Fruit fly (Drosophila melanogaster) whole organism, embryonic: ENCODE measurements around the gene CG5188.
A peak's percentile ranks its signal among the peaks of the same experiment; 100 is the strongest.

ENCODE experiments used
- C15 ChIP-seq: fragments of 200-800 bp; sonication (Bioruptor generic); IDR thresholded peaks from 3 replicates; pipeline ENCODE4 v1.3.6; 2022; ENCODE audit warnings: missing biosample characterization, missing genetic modification characterization
- CG12744 ChIP-seq: fragments of 200-800 bp; sonication (Bioruptor generic); optimal IDR thresholded peaks from 2 replicates; lab custom pipeline; 2016; ENCODE audit warnings: missing biosample characterization, missing genetic modification characterization
- CG12942 ChIP-seq: fragments of 200-800 bp; sonication (Bioruptor generic); optimal IDR thresholded peaks from 3 replicates; lab custom pipeline; 2016; ENCODE audit warnings: missing biosample characterization, missing genetic modification characterization
- CG15479 ChIP-seq: fragments of 200-800 bp; sonication (Bioruptor generic); optimal IDR thresholded peaks from 3 replicates; lab custom pipeline; 2019; ENCODE audit warnings: missing biosample characterization, mild to moderate bottlenecking, missing genetic modification characterization, moderate library complexity
- CG16779 ChIP-seq: fragments of 200-800 bp; sonication (Bioruptor generic); IDR thresholded peaks from 2 replicates; pipeline ENCODE4 v1.3.6; 2022; ENCODE audit warnings: missing biosample characterization, missing genetic modification characterization
- CG2116 ChIP-seq: fragments of 200-800 bp; sonication (Bioruptor generic); optimal IDR thresholded peaks from 3 replicates; lab custom pipeline; 2018; ENCODE audit warnings: missing biosample characterization, mild to moderate bottlenecking, missing genetic modification characterization
- CG2129 ChIP-seq: fragments of 200-800 bp; sonication (Bioruptor generic); IDR thresholded peaks from 2 replicates; pipeline ENCODE4 v1.3.6; 2022; ENCODE audit warnings: missing biosample characterization, missing genetic modification characterization; ENCODE audit not compliant: partially characterized antibody
- CG4328 ChIP-seq: fragments of 200-800 bp; sonication (Bioruptor generic); optimal IDR thresholded peaks from 3 replicates; lab custom pipeline; 2017; ENCODE audit warnings: missing biosample characterization, missing genetic modification reagents, missing genetic modification characterization
- CG6272 ChIP-seq: fragments of 200-800 bp; sonication (Bioruptor generic); IDR thresholded peaks from 2 replicates; pipeline ENCODE4 v1.3.6; 2022; ENCODE audit warnings: missing biosample characterization, missing genetic modification characterization
- CG6854 ChIP-seq: fragments of 200-800 bp; sonication (Bioruptor generic); optimal IDR thresholded peaks from 3 replicates; lab custom pipeline; 2017; ENCODE audit warnings: missing biosample characterization, mild to moderate bottlenecking, missing genetic modification characterization
- CTCF ChIP-seq: fragments of 200-800 bp; sonication (Bioruptor generic); optimal IDR thresholded peaks from 2 replicates; lab custom pipeline; 2017; ENCODE audit warnings: missing biosample characterization, mild to moderate bottlenecking, missing genetic modification characterization, moderate library complexity
- Elba2 ChIP-seq: fragments of 200-800 bp; sonication (Bioruptor generic); optimal IDR thresholded peaks from 3 replicates; lab custom pipeline; 2016; ENCODE audit warnings: missing biosample characterization, missing genetic modification characterization
- Fer1 ChIP-seq: fragments of 200-800 bp; sonication (Bioruptor generic); optimal IDR thresholded peaks from 2 replicates; lab custom pipeline; 2017; ENCODE audit warnings: missing biosample characterization, mild to moderate bottlenecking, missing genetic modification characterization
- Jarid2 ChIP-seq: fragments of 200-800 bp; sonication (Bioruptor generic); optimal IDR thresholded peaks from 3 replicates; lab custom pipeline; 2017; ENCODE audit warnings: mild to moderate bottlenecking, missing biosample characterization, missing genetic modification reagents, missing genetic modification characterization
- Neu2 ChIP-seq: fragments of 200-800 bp; sonication (Bioruptor generic); optimal IDR thresholded peaks from 3 replicates; lab custom pipeline; 2016; ENCODE audit warnings: missing biosample characterization, missing genetic modification characterization, borderline replicate concordance
- Ptx1 ChIP-seq: fragments of 200-800 bp; sonication (Bioruptor generic); IDR thresholded peaks from 2 replicates; pipeline ENCODE4 v1.3.6; 2022; ENCODE audit warnings: missing biosample characterization, missing genetic modification characterization
- Rfx ChIP-seq: fragments of 200-800 bp; sonication (Bioruptor generic); IDR thresholded peaks from 2 replicates; pipeline ENCODE4 v1.3.6; 2022; ENCODE audit warnings: missing biosample characterization, missing genetic modification characterization
- Sin3A ChIP-seq: fragments of >200 bp; optimal IDR thresholded peaks from 2 replicates; lab custom pipeline; 2018
- Sox100B ChIP-seq: fragments of 200-800 bp; sonication (Bioruptor generic); optimal IDR thresholded peaks from 3 replicates; lab custom pipeline; 2018; ENCODE audit warnings: missing biosample characterization, mild to moderate bottlenecking, missing genetic modification characterization
- Vsx1 ChIP-seq: fragments of 200-800 bp; sonication (Bioruptor generic); optimal IDR thresholded peaks from 2 replicates; lab custom pipeline; 2017; ENCODE audit warnings: missing biosample characterization, mild to moderate bottlenecking, missing genetic modification characterization, missing genetic modification reagents
- abd-A ChIP-seq: fragments of 200-800 bp; sonication (Bioruptor generic); optimal IDR thresholded peaks from 3 replicates; lab custom pipeline; 2019; ENCODE audit warnings: missing biosample characterization, mild to moderate bottlenecking, missing genetic modification characterization, moderate library complexity
- bigmax ChIP-seq: fragments of 200-800 bp; sonication (Bioruptor generic); optimal IDR thresholded peaks from 2 replicates; lab custom pipeline; 2018; ENCODE audit warnings: missing biosample characterization, mild to moderate bottlenecking, missing genetic modification characterization
- bowl ChIP-seq: fragments of 200-800 bp; sonication (Bioruptor generic); IDR thresholded peaks from 2 replicates; pipeline ENCODE4 v1.3.6; 2022; ENCODE audit warnings: missing biosample characterization, missing genetic modification characterization
- br ChIP-seq: fragments of >200 bp; optimal IDR thresholded peaks from 2 replicates; lab custom pipeline; 2017
- crp ChIP-seq, 2 experiments: fragments of 200-800 bp; sonication (Bioruptor generic); optimal IDR thresholded peaks; 2 replicates in 1 of 2; 3 replicates in 1 of 2; lab custom pipeline; 2017; ENCODE audit warnings: missing biosample characterization in 2 of 2, missing genetic modification characterization in 2 of 2, mild to moderate bottlenecking in 1 of 2, moderate library complexity in 1 of 2
- danr ChIP-seq: fragments of 200-800 bp; sonication (Bioruptor generic); IDR thresholded peaks from 2 replicates; pipeline ENCODE4 v1.3.6; 2022; ENCODE audit warnings: missing biosample characterization, missing genetic modification characterization
- dm ChIP-seq: fragments of 200-800 bp; sonication (Bioruptor generic); optimal IDR thresholded peaks from 3 replicates; lab custom pipeline; 2016; ENCODE audit warnings: missing biosample characterization, missing genetic modification characterization
- dmrt99B ChIP-seq: fragments of 200-800 bp; sonication (Bioruptor generic); optimal IDR thresholded peaks from 2 replicates; lab custom pipeline; 2018; ENCODE audit warnings: missing biosample characterization, mild to moderate bottlenecking, missing genetic modification characterization, moderate library complexity
- ems ChIP-seq: fragments of 200-800 bp; sonication (Bioruptor generic); optimal IDR thresholded peaks from 3 replicates; lab custom pipeline; 2016; ENCODE audit warnings: missing biosample characterization, missing genetic modification characterization
- fu2 ChIP-seq: fragments of 200-800 bp; sonication (Bioruptor generic); optimal IDR thresholded peaks from 2 replicates; lab custom pipeline; 2016; ENCODE audit warnings: missing biosample characterization, missing genetic modification characterization
- gce ChIP-seq: fragments of 200-800 bp; sonication (Bioruptor generic); IDR thresholded peaks from 3 replicates; pipeline ENCODE4 v1.3.6; 2022; ENCODE audit warnings: missing biosample characterization, missing genetic modification characterization
- gcm ChIP-seq: fragments of 200-800 bp; sonication (Bioruptor generic); optimal IDR thresholded peaks from 2 replicates; lab custom pipeline; 2019; ENCODE audit warnings: missing biosample characterization, mild to moderate bottlenecking, missing genetic modification characterization, moderate library complexity
- gem ChIP-seq: fragments of 200-800 bp; sonication (Bioruptor generic); optimal IDR thresholded peaks from 2 replicates; lab custom pipeline; 2019; ENCODE audit warnings: missing biosample characterization, mild to moderate bottlenecking, missing genetic modification characterization, moderate library complexity
- gt ChIP-seq: fragments of 200-800 bp; sonication (Bioruptor generic); IDR thresholded peaks from 2 replicates; pipeline ENCODE4 v1.3.6; 2022; ENCODE audit warnings: missing biosample characterization, missing genetic modification characterization
- hb ChIP-seq: fragments of 200-800 bp; sonication (Bioruptor generic); IDR thresholded peaks from 3 replicates; pipeline ENCODE4 v1.3.6; 2022; ENCODE audit warnings: missing biosample characterization, missing genetic modification characterization; ENCODE audit not compliant: partially characterized antibody
- ind ChIP-seq: fragments of 200-800 bp; sonication (Bioruptor generic); optimal IDR thresholded peaks from 3 replicates; lab custom pipeline; 2016; ENCODE audit warnings: missing biosample characterization, missing genetic modification characterization
- kay ChIP-seq: fragments of 200-800 bp; sonication (Bioruptor generic); optimal IDR thresholded peaks from 2 replicates; lab custom pipeline; 2016; ENCODE audit warnings: missing biosample characterization, missing genetic modification characterization
- nerfin-1 ChIP-seq: fragments of 200-800 bp; sonication (Bioruptor generic); optimal IDR thresholded peaks from 3 replicates; lab custom pipeline; 2019; ENCODE audit warnings: missing biosample characterization, mild to moderate bottlenecking, missing genetic modification characterization, moderate library complexity
- org-1 ChIP-seq: fragments of 200-800 bp; sonication (Bioruptor generic); optimal IDR thresholded peaks from 2 replicates; lab custom pipeline; 2017; ENCODE audit warnings: missing biosample characterization, missing genetic modification characterization
- p53 ChIP-seq: fragments of 200-800 bp; sonication (Bioruptor generic); optimal IDR thresholded peaks from 2 replicates; lab custom pipeline; 2016; ENCODE audit warnings: missing biosample characterization, missing genetic modification characterization
- pum ChIP-seq: fragments of 200-800 bp; sonication (Bioruptor generic); optimal IDR thresholded peaks from 2 replicates; lab custom pipeline; 2016; ENCODE audit warnings: missing biosample characterization, missing genetic modification characterization
- ranshi ChIP-seq: fragments of 200-800 bp; sonication (Bioruptor generic); IDR thresholded peaks from 2 replicates; pipeline ENCODE4 v1.3.6; 2022; ENCODE audit warnings: missing biosample characterization, missing genetic modification characterization
- sens ChIP-seq: fragments of 200-800 bp; sonication (Bioruptor generic); peaks from one replicate; lab custom pipeline; 2016; ENCODE audit warnings: missing biosample characterization, missing genetic modification characterization
- sim ChIP-seq: fragments of 200-800 bp; sonication (Bioruptor generic); IDR thresholded peaks from 2 replicates; pipeline ENCODE4 v1.3.6; 2022; ENCODE audit warnings: missing biosample characterization, missing genetic modification characterization
- sima ChIP-seq: fragments of 200-800 bp; sonication (Bioruptor generic); optimal IDR thresholded peaks from 2 replicates; lab custom pipeline; 2016; ENCODE audit warnings: missing biosample characterization, missing genetic modification characterization
- sqz ChIP-seq: fragments of 200-800 bp; sonication (Bioruptor generic); optimal IDR thresholded peaks from 3 replicates; lab custom pipeline; 2018; ENCODE audit warnings: missing biosample characterization, mild to moderate bottlenecking, missing genetic modification characterization
- stc ChIP-seq: fragments of 200-800 bp; sonication (Bioruptor generic); IDR thresholded peaks from 2 replicates; pipeline ENCODE4 v1.3.6; 2022; ENCODE audit warnings: missing biosample characterization, missing genetic modification characterization
- tin ChIP-seq: fragments of 200-800 bp; sonication (Bioruptor generic); optimal IDR thresholded peaks from 3 replicates; lab custom pipeline; 2016; ENCODE audit warnings: missing biosample characterization, missing genetic modification characterization
- tup ChIP-seq: fragments of 200-800 bp; sonication (Bioruptor generic); optimal IDR thresholded peaks from 2 replicates; lab custom pipeline; 2016; ENCODE audit warnings: missing biosample characterization, mild to moderate bottlenecking, missing genetic modification characterization, moderate library complexity
- unpg ChIP-seq: fragments of 200-800 bp; sonication (Bioruptor generic); optimal IDR thresholded peaks from 3 replicates; lab custom pipeline; 2018; ENCODE audit warnings: missing biosample characterization, mild to moderate bottlenecking, missing genetic modification characterization, moderate library complexity
- zfh2 ChIP-seq: fragments of 200-800 bp; sonication (Bioruptor generic); optimal IDR thresholded peaks from 2 replicates; lab custom pipeline; 2016; ENCODE audit warnings: missing biosample characterization, missing genetic modification characterization

Gene CG5188

DNA sequence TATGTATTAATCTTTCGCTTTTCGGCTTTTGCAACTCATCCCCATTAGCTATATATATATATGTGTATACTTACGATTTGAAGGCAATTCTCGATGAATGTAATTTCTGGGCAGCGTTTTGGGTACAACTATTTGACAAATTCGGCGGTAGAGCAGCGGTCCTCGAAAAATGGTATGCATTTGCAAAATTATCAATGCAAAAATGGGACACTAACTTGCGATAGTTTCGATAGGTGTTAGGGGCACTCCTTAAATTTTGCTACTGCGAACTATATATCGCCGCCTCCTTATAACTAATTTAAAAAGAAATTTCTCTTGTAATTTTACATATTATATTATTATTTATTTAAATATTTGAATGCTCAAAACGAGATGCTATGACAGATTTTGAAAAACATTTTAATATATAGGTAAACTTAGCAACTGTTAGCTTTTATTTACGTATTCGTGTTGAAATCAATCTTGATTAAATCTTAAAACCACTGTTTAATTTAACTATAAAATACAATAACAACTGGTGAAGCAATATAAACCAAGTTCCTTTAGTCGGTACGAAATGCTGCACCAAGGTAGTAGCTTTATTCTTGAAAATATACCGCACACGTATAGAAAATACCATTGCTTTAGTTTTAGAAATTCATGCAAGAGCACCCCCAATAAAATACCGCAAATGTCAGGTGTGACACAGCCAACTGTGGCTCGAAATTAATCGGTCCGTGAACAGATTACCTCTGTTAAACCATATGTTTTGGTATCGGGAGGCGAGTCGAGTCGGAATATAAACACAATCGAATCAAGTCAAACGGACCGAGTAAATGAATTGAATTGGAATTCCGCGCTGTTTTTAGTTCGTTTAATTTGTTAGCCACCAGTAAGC, 15.1 kb upstream of the CG5188 start, which contains the start of the genes CG5355 and Klp31E (continued):
- TF ChIP-seq CG12942 (GFP tag; lab: Kevin White, UChicago) (peak; percentile 42), hb (GFP tag; lab: Robert Waterston, UW) (no peak), stc (GFP tag; lab: Robert Waterston, UW) (0 out of 2 replicates have a peak, but pooled peaks have one; percentile 26), crp (GFP tag; optimal IDR thresholded peaks at IDR 0.05; lab: Kevin White, UChicago) (peak; percentile 30 to 84), Rfx (GFP tag; lab: Robert Waterston, UW) (peak; percentile 53), Sox100B (GFP tag; lab: Kevin White, UChicago) (peak; percentile 72), sima (no peak), CG6272 (GFP tag; lab: Robert Waterston, UW) (no peak; the same call in none of the 2 replicates), gce (GFP tag; lab: Robert Waterston, UW) (peak; percentile 32; the same call in 1 of the 3 replicates), ranshi (0 out of 2 replicates have a peak, but pooled peaks have one; percentile 44), CG4328 (GFP tag; lab: Kevin White, UChicago) (peak; percentile 69), sqz (GFP tag; lab: Kevin White, UChicago) (no peak), dmrt99B (tag; lab: Kevin White, UChicago) (no peak), CTCF (no peak), unpg (peak; percentile 48), CG12744 (GFP tag; lab: Kevin White, UChicago) (no peak), pum (GFP tag; lab: Kevin White, UChicago) (peak; percentile 58), CG2116 (GFP tag; lab: Kevin White, UChicago) (peak; percentile 81), bowl (GFP tag; lab: Robert Waterston, UW) (no peak), abd-A (tag; lab: Kevin White, UChicago) (no peak), dm (GFP tag; lab: Kevin White, UChicago) (peak; percentile 18), Sin3A (lab: Kevin White, UChicago) (no peak), Ptx1 (GFP tag; lab: Robert Waterston, UW) (peak; percentile 71), Neu2 (peak; percentile 87), CG15479 (GFP tag; lab: Kevin White, UChicago) (no peak), p53 (GFP tag; lab: Kevin White, UChicago) (no peak), org-1 (GFP tag; lab: Kevin White, UChicago) (no peak), danr (GFP tag; lab: Robert Waterston, UW) (no peak), gcm (peak; percentile 45), fu2 (GFP tag; lab: Kevin White, UChicago) (no peak), zfh2 (GFP tag; lab: Kevin White, UChicago) (peak; percentile 56), gem (peak; percentile 86), sim (GFP tag; lab: Robert Waterston, UW) (no peak), tup (GFP tag; lab: Kevin White, UChicago) (no peak), CG16779 (GFP tag; lab: Robert Waterston, UW) (no peak), gt (GFP tag; lab: Robert Waterston, UW) (no peak), nerfin-1 (tag; lab: Kevin White, UChicago) (peak; percentile 31), Jarid2 (no peak), br (lab: Kevin White, UChicago) (no peak), CG2129 (no peak; the same call in 1 of the 2 replicates), CG6854 (GFP tag; lab: Kevin White, UChicago) (no peak), kay (GFP tag; lab: Kevin White, UChicago) (peak; percentile 48), bigmax (GFP tag; lab: Kevin White, UChicago) (no peak), Elba2 (no peak), sens (GFP tag; lab: Kevin White, UChicago) (peak; percentile 93), ems (GFP tag; lab: Kevin White, UChicago) (peak; percentile 46), ind (GFP tag; lab: Kevin White, UChicago) (peak; percentile 55), Fer1 (GFP tag; lab: Kevin White, UChicago) (peak; percentile 34), tin (GFP tag; lab: Kevin White, UChicago) (peak; percentile 57), C15 (no peak), Vsx1 (GFP tag; lab: Kevin White, UChicago) (no peak)
